Worm (Caenorhabditis elegans) whole organism, midembryonic: ENCODE data around the gene cul-5.

Experiments used
- T22C8.4 ChIP-seq: fragments of 200-800 bp; sonication (Bioruptor generic); IDR thresholded peaks from 2 replicates; pipeline ENCODE4 v1.3.6; 2022; ENCODE audit warnings: missing genetic modification characterization, missing compliant biosample characterization
- cog-1 ChIP-seq: sonication (generic microtip); optimal IDR thresholded peaks from 2 replicates; lab custom pipeline; 2016; ENCODE audit warnings: missing genetic modification characterization, missing compliant biosample characterization
- flt-1 ChIP-seq: fragments of 200-800 bp; sonication (Bioruptor generic); IDR thresholded peaks from 2 replicates; pipeline ENCODE4 v1.3.6; 2022; ENCODE audit warnings: missing genetic modification characterization, missing compliant biosample characterization
- med-1 ChIP-seq: sonication (generic microtip); optimal IDR thresholded peaks from 2 replicates; lab custom pipeline; 2017; ENCODE audit warnings: missing genetic modification characterization, mild to moderate bottlenecking, missing compliant biosample characterization, antibody characterized with exemption, missing genetic modification reagents; ENCODE audit not compliant: insufficient read depth
- ref-1 ChIP-seq: fragments of 200-800 bp; sonication (Bioruptor generic); conservative IDR thresholded peaks from 2 replicates; pipeline ENCODE4 v1.3.6; 2022; ENCODE audit warnings: missing genetic modification reagents, missing genetic modification characterization, missing compliant biosample characterization
- tab-1 ChIP-seq: fragments of 200-800 bp; sonication (Bioruptor generic); IDR thresholded peaks from 2 replicates; pipeline ENCODE4 v1.3.6; 2022; ENCODE audit warnings: missing genetic modification characterization, missing compliant biosample characterization
- ztf-29 ChIP-seq: fragments of 200-800 bp; sonication (Bioruptor generic); IDR thresholded peaks from 2 replicates; pipeline ENCODE4 v1.3.6; 2022; ENCODE audit warnings: missing genetic modification reagents, missing genetic modification characterization, missing compliant biosample characterization

- TF ChIP-seq flt-1 (GFP tag; lab: Robert Waterston, UW) = no peak
- no peak for TF ChIP-seq med-1 (GFP tag; lab: Kevin White, UChicago)
- TF ChIP-seq tab-1 (GFP tag; lab: Robert Waterston, UW) = no peak
- no peak for TF ChIP-seq ztf-29 (GFP tag; lab: Robert Waterston, UW)
- no peak for TF ChIP-seq ref-1
- TF ChIP-seq cog-1 (tag; lab: Kevin White, UChicago) = no peak
- TF ChIP-seq T22C8.4 (GFP tag; lab: Robert Waterston, UW) = no peak
Measured at ce11 chrV:10158528-10158927, 20.8 kb upstream of the cul-5 start, which contains the start of gene srsx-30.
